Worm (Caenorhabditis elegans) whole organism, L3 larva: ENCODE results near the gene fbxb-49.
"Not testable (repeated sequence)": the region's sequence is repeated elsewhere in the genome, so short reads cannot be mapped to it uniquely, and the experiment has no call there.

Experiments
- ZK546.5 ChIP-seq: sonication (generic microtip); optimal IDR thresholded peaks from 2 replicates; lab custom pipeline; 2017; ENCODE audit warnings: missing biosample characterization, missing genetic modification characterization
- aly-2 ChIP-seq: fragments of 150-350 bp; optimal IDR thresholded peaks from 2 replicates; lab custom pipeline; 2014; ENCODE audit warnings: missing biosample characterization, missing genetic modification characterization
- ceh-28 ChIP-seq: fragments of 150-350 bp; optimal IDR thresholded peaks from 2 replicates; lab custom pipeline; 2014; ENCODE audit warnings: missing biosample characterization, missing genetic modification reagents, missing genetic modification characterization
- ceh-82 ChIP-seq: fragments of 150-350 bp; optimal IDR thresholded peaks from 2 replicates; lab custom pipeline; 2014; ENCODE audit warnings: missing biosample characterization, missing genetic modification characterization
- ceh-9 ChIP-seq: sonication (generic microtip); optimal IDR thresholded peaks from 2 replicates; lab custom pipeline; 2018; ENCODE audit warnings: missing biosample characterization, missing genetic modification characterization
- daf-12 ChIP-seq: fragments of 150-350 bp; optimal IDR thresholded peaks from 2 replicates; lab custom pipeline; 2014; ENCODE audit warnings: missing biosample characterization, missing genetic modification reagents, missing genetic modification characterization
- egl-5 ChIP-seq: fragments of 150-350 bp; optimal IDR thresholded peaks from 2 replicates; lab custom pipeline; 2017; ENCODE audit warnings: missing biosample characterization, missing genetic modification reagents, missing genetic modification characterization, inconsistent platforms
- elt-2 ChIP-seq: sonication (generic microtip); optimal IDR thresholded peaks from 2 replicates; lab custom pipeline; 2016; ENCODE audit warnings: missing genetic modification reagents, mild to moderate bottlenecking, missing genetic modification characterization, missing compliant biosample characterization
- eor-1 ChIP-seq, 2 experiments: fragments of 150-350 bp; optimal IDR thresholded peaks; 2 replicates each; lab custom pipeline; 2014 to 2018; ENCODE audit warnings: missing biosample characterization in 2 of 2, missing genetic modification characterization in 2 of 2
- fkh-10 ChIP-seq: sonication (generic microtip); optimal IDR thresholded peaks from 2 replicates; lab custom pipeline; 2017; ENCODE audit warnings: missing biosample characterization, missing genetic modification reagents, missing genetic modification characterization
- fkh-2 ChIP-seq: fragments of 150-350 bp; optimal IDR thresholded peaks from 2 replicates; lab custom pipeline; 2014; ENCODE audit warnings: missing biosample characterization, missing genetic modification reagents, missing genetic modification characterization
- lin-39 ChIP-seq: fragments of 150-350 bp; optimal IDR thresholded peaks from 2 replicates; lab custom pipeline; 2018; ENCODE audit warnings: missing biosample characterization, missing genetic modification reagents, missing genetic modification characterization
- lsy-12 ChIP-seq: sonication (generic microtip); optimal IDR thresholded peaks from 2 replicates; lab custom pipeline; 2016; ENCODE audit warnings: mild to moderate bottlenecking, missing genetic modification characterization, missing compliant biosample characterization
- mml-1 ChIP-seq: fragments of 150-350 bp; sonication (generic microtip); optimal IDR thresholded peaks from 3 replicates; lab custom pipeline; 2014; ENCODE audit warnings: missing biosample characterization, missing genetic modification characterization
- nfya-1 ChIP-seq: sonication (generic microtip); optimal IDR thresholded peaks from 2 replicates; lab custom pipeline; 2017; ENCODE audit warnings: missing genetic modification characterization, mild to moderate bottlenecking, missing compliant biosample characterization, antibody characterized with exemption, moderate library complexity; ENCODE audit not compliant: insufficient read depth
- nhr-12 ChIP-seq: fragments of 150-350 bp; optimal IDR thresholded peaks from 2 replicates; lab custom pipeline; 2014; ENCODE audit warnings: missing biosample characterization, missing genetic modification characterization
- nhr-23 ChIP-seq: fragments of 150-350 bp; optimal IDR thresholded peaks from 2 replicates; lab custom pipeline; 2014; ENCODE audit warnings: missing biosample characterization, missing genetic modification reagents, missing genetic modification characterization
- nhr-237 ChIP-seq: fragments of 150-350 bp; optimal IDR thresholded peaks from 2 replicates; lab custom pipeline; 2014; ENCODE audit warnings: missing biosample characterization, missing genetic modification characterization
- nhr-25 ChIP-seq: sonication (generic microtip); optimal IDR thresholded peaks from 2 replicates; lab custom pipeline; 2017; ENCODE audit warnings: missing biosample characterization, missing genetic modification characterization
- nhr-28 ChIP-seq: fragments of 150-350 bp; optimal IDR thresholded peaks from 2 replicates; lab custom pipeline; 2014; ENCODE audit warnings: missing biosample characterization, missing genetic modification characterization
- nhr-43 ChIP-seq: sonication (generic microtip); optimal IDR thresholded peaks from 2 replicates; lab custom pipeline; 2016; ENCODE audit warnings: mild to moderate bottlenecking, missing genetic modification characterization, missing compliant biosample characterization; ENCODE audit not compliant: poor library complexity, severe bottlenecking
- nhr-67 ChIP-seq: fragments of 150-350 bp; optimal IDR thresholded peaks from 2 replicates; lab custom pipeline; 2014; ENCODE audit warnings: missing biosample characterization, missing genetic modification characterization
- nhr-76 ChIP-seq: fragments of 150-350 bp; sonication (generic microtip); optimal IDR thresholded peaks from 5 replicates; lab custom pipeline; 2014; ENCODE audit warnings: missing biosample characterization, missing genetic modification characterization
- nhr-77 ChIP-seq: fragments of 150-350 bp; optimal IDR thresholded peaks from 2 replicates; lab custom pipeline; 2014; ENCODE audit warnings: missing biosample characterization, missing genetic modification characterization
- pha-4 ChIP-seq: fragments of 150-350 bp; optimal IDR thresholded peaks from 2 replicates; lab custom pipeline; 2014; ENCODE audit warnings: missing biosample characterization, missing genetic modification reagents, missing genetic modification characterization
- sea-2 ChIP-seq: fragments of 150-350 bp; sonication (generic microtip); optimal IDR thresholded peaks from 4 replicates; lab custom pipeline; 2014; ENCODE audit warnings: missing biosample characterization, missing genetic modification reagents, missing genetic modification characterization
- skn-1 ChIP-seq: fragments of 150-350 bp; optimal IDR thresholded peaks from 2 replicates; lab custom pipeline; 2014; ENCODE audit warnings: missing biosample characterization, missing genetic modification characterization
- snpc-4 ChIP-seq: fragments of 150-350 bp; optimal IDR thresholded peaks from 2 replicates; lab custom pipeline; 2014; ENCODE audit warnings: missing biosample characterization, missing genetic modification characterization
- tbx-2 ChIP-seq: sonication (generic microtip); optimal IDR thresholded peaks from 2 replicates; lab custom pipeline; 2016; ENCODE audit warnings: mild to moderate bottlenecking, missing genetic modification characterization, missing compliant biosample characterization
- unc-39 ChIP-seq: sonication (generic microtip); optimal IDR thresholded peaks from 4 replicates; lab custom pipeline; 2017; ENCODE audit warnings: missing biosample characterization, missing genetic modification characterization
- unc-62 ChIP-seq: fragments of 150-350 bp; sonication (generic microtip); optimal IDR thresholded peaks from 4 replicates; lab custom pipeline; 2014; ENCODE audit warnings: missing biosample characterization, missing genetic modification reagents, missing genetic modification characterization
- ztf-11 ChIP-seq: fragments of 150-350 bp; optimal IDR thresholded peaks from 2 replicates; lab custom pipeline; 2014; ENCODE audit warnings: missing biosample characterization, missing genetic modification characterization
- ztf-4 ChIP-seq: fragments of 150-350 bp; optimal IDR thresholded peaks from 2 replicates; lab custom pipeline; 2014; ENCODE audit warnings: missing biosample characterization, missing genetic modification characterization

Gene fbxb-49

ce11 chrII:1545625-1546024 lies 22.7 kb upstream of the fbxb-49 start, which contains the start of gene K05F6.12:
K05F6.12 (plus strand) TSS chrII:1545925.
- TF ChIP-seq lin-39 (tag; lab: Kevin White, UChicago) (no peak), nhr-28 (no peak), elt-2 (tag; lab: Kevin White, UChicago) (no peak), nhr-77 (no peak), pha-4 (tag; lab: Kevin White, UChicago) (no peak), aly-2 (tag; lab: Kevin White, UChicago) (no peak), ztf-11 (tag; lab: Kevin White, UChicago) (no peak), ceh-9 (tag; lab: Kevin White, UChicago) (no peak), nhr-12 (tag; lab: Kevin White, UChicago) (no peak), tbx-2 (tag; lab: Kevin White, UChicago) (no peak), lsy-12 (tag; lab: Kevin White, UChicago) (no peak), eor-1 (tag; optimal IDR thresholded peaks at IDR 0.05; lab: Kevin White, UChicago) (no peak), nhr-23 (no peak), egl-5 (no peak)

- TF ChIP-seq nhr-67 (tag; lab: Kevin White, UChicago) (no peak), ztf-11 (tag; lab: Kevin White, UChicago) (no peak), mml-1 (tag; lab: Kevin White, UChicago) (no peak), skn-1 (tag; lab: Kevin White, UChicago) (no peak)
Measured at ce11 chrII:1550501-1550900, 17.8 kb upstream of the fbxb-49 start, which contains the start of the genes fbxb-52 and fbxb-51. fbxb-52 (minus strand) TSS chrII:1550601. fbxb-51 (plus strand) TSS chrII:1550712.

- TF ChIP-seq lin-39, ztf-11, ZK546.5 (tag; lab: Kevin White, UChicago): not testable (repeated sequence)
Measured at ce11 chrII:1556217-1556616, 12.1 kb upstream of the fbxb-49 start, which contains the start of the genes fbxb-54 and fbxb-50. fbxb-54 (minus strand) TSS chrII:1556317. fbxb-50 (plus strand) TSS chrII:1556443.

ce11 chrII:1560839-1561238 lies 7.5 kb upstream of the fbxb-49 start:
- no peak for TF ChIP-seq nhr-76 (tag; lab: Kevin White, UChicago)
- TF ChIP-seq ceh-28 (tag; lab: Kevin White, UChicago) = no peak
- no peak for TF ChIP-seq nhr-43 (tag; lab: Kevin White, UChicago)
- TF ChIP-seq lsy-12 (tag; lab: Kevin White, UChicago) = no peak

ce11 chrII:1561863-1562262 lies 6.5 kb upstream of the fbxb-49 start, which contains the start of gene K05F6.14:
K05F6.14 (plus strand) TSS chrII:1562163.
- TF ChIP-seq sea-2 = no peak
- TF ChIP-seq ceh-28 (tag; lab: Kevin White, UChicago) = no peak
- TF ChIP-seq nfya-1 = no peak
- TF ChIP-seq ZK546.5 (tag; lab: Kevin White, UChicago) = no peak
- no peak for TF ChIP-seq fkh-2
- no peak for TF ChIP-seq pha-4 (tag; lab: Kevin White, UChicago)
- no peak for TF ChIP-seq ceh-82
- no peak for TF ChIP-seq lin-39 (tag; lab: Kevin White, UChicago)
- TF ChIP-seq, all 47 proteins: peak for 0

ce11 chrII:1567646-1568045 lies 668 bp upstream of the fbxb-49 start, which contains the start of gene K05F6.8:
K05F6.8 (minus strand) TSS chrII:1567746.
- TF ChIP-seq ztf-11 (tag; lab: Kevin White, UChicago) (no peak), unc-39 (tag; lab: Kevin White, UChicago) (no peak), ceh-28 (tag; lab: Kevin White, UChicago) (no peak), ztf-4 (tag; lab: Kevin White, UChicago) (no peak), fkh-2 (no peak), nhr-25 (tag; lab: Kevin White, UChicago) (no peak), nhr-12 (tag; lab: Kevin White, UChicago) (no peak), skn-1 (tag; lab: Kevin White, UChicago) (no peak), nhr-28 (no peak), nhr-77 (no peak), ceh-82 (no peak), daf-12 (tag; lab: Kevin White, UChicago) (no peak), nhr-237 (tag; lab: Kevin White, UChicago) (no peak), snpc-4 (tag; lab: Kevin White, UChicago) (no peak), unc-62 (no peak), fkh-10 (GFP tag; lab: Kevin White, UChicago) (no peak)
